Worm (Caenorhabditis elegans) whole organism, young adult: ENCODE results near the gene Y11D7A.7.

Experiments used
- nhr-120 ChIP-seq: fragments of 200-800 bp; sonication (Bioruptor generic); IDR thresholded peaks from 2 replicates; pipeline ENCODE4 v1.3.6; 2022; ENCODE audit warnings: missing genetic modification characterization, missing compliant biosample characterization
- rec-8 ChIP-seq, 2 experiments: sonication (generic microtip); optimal IDR thresholded peaks; 2 replicates each; lab custom pipeline; 2016; ENCODE audit warnings: mild to moderate bottlenecking in 2 of 2, missing genetic modification characterization in 2 of 2, missing genetic modification reagents in 2 of 2, missing genotype in 2 of 2, missing biosample characterization in 1 of 2, missing compliant biosample characterization in 1 of 2, moderate library complexity in 1 of 2
- ztf-18 ChIP-seq: sonication (generic microtip); optimal IDR thresholded peaks from 2 replicates; lab custom pipeline; 2016; ENCODE audit warnings: missing genotype, mild to moderate bottlenecking, missing genetic modification characterization, missing compliant biosample characterization
- ztf-3 ChIP-seq: fragments of 200-800 bp; sonication (Bioruptor generic); optimal IDR thresholded peaks from 2 replicates; lab custom pipeline; 2018; ENCODE audit warnings: mild to moderate bottlenecking, missing genetic modification characterization, missing compliant biosample characterization

The Y11D7A.7 gene

ce11 chrIV:9296285-9296684 lies 47.0 kb downstream of the Y11D7A.7 start, which contains the start of gene F49C12.1 (continued):
- TF ChIP-seq ztf-18 (tag; lab: Kevin White, UChicago) (no peak), rec-8 (tag; optimal IDR thresholded peaks at IDR 0.05; lab: Kevin White, UChicago) (no peak), nhr-120 (GFP tag; lab: Robert Waterston, UW) (no peak)

ce11 chrIV:9299145-9299544 lies 49.8 kb downstream of the Y11D7A.7 start, which contains the start of gene F49C12.2:
F49C12.2 (minus strand) TSS chrIV:9299245.
- TF ChIP-seq ztf-3 (GFP tag; lab: Kevin White, UChicago) = no peak
